Worm (Caenorhabditis elegans): ENCODE measurements around the gene mam-3.

The mam-3 gene

DNA sequence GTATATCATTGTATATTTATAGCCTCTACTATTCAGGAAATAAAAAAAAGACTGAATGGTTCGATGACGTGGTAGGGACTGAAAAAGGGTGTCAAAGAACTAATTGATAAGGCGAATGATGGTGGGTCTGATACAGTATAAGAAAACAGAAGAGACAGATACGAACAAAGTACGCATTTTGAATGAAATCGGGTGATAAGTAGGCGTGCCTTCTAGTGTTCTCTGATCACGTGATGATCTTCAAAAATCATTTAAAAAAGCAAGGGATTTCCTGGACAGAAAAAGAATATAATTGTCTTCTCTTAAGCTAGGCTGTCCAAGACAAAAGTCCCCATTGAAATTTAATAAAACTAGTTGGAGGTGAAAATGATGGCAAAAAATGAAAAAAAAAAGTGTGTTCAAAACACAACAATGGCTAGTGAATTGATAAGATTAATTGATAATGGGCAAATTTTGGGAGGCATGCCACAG, 51.9 kb downstream of the mam-3 start:
- TF ChIP-seq him-1 (tag; optimal IDR thresholded peaks at IDR 0.05) (no peak), W03F9.2 (tag; optimal IDR thresholded peaks at IDR 0.05) (peak; percentile 21)

DNA sequence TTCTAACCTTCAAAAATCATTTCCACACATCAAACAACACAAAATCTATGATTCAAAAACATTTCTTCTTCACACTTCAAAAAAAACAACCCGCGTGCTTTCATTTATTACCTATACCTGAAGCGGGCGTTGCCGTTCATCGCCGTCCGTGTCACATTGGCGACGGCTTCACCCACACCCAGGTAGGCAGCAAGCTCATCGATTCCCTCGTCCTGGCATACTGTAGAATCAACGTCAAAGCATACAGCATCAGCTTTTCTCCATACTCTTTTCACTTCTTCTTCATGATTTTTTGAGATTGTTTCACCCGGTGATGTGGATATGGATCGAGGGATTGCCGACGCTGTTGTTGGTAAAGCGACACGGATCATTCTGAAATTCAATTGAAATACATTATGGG, 52.9 kb downstream of the mam-3 start:
- TF ChIP-seq dao-5 (tag; optimal IDR thresholded peaks at IDR 0.05) (no peak), W03F9.2 (tag; optimal IDR thresholded peaks at IDR 0.05) (no peak), him-1 (tag; optimal IDR thresholded peaks at IDR 0.05) (no peak)

DNA sequence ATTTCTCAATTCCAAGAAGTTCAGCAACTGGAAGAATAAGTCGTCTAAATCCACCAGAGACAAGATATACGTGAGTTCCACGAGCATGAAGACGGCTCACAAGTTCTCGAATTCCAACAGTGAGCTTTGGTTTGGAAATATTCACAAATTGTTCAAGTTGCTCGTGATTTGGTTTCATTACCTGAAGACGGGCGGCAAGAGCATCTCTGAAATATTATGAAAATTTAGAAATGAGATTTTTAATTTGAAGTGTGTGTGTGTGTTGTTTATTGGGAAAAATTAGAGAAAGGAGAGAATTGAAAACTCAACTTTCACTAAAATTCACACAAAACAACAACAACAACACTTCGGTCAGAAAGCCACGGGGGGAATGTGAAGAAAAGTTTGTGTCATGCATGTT, 54.4 kb downstream of the mam-3 start:
- TF ChIP-seq W03F9.2 (tag; optimal IDR thresholded peaks at IDR 0.05), result no peak
- TF ChIP-seq dao-5 (tag; optimal IDR thresholded peaks at IDR 0.05), result no peak
- TF ChIP-seq him-1 (tag; optimal IDR thresholded peaks at IDR 0.05), result no peak

DNA sequence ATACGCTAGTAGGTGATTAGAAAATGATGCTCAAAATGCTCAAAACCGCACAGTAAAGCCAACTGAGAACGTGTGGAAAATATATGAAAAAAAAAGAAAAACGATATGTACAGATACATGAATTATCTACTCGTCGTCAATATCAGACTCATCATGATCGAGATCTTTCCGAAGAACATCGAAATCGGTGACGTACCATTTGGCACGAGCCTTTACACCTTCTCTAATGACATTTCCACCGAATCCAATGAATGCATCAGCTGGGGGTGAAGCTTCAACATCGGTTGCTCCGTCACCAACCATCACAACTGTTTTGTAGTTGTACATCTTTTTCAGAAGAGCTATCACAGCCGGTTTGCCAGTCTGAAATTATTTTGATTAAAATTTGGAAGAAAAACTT, 55.9 kb downstream of the mam-3 start:
- TF ChIP-seq W03F9.2 (tag; optimal IDR thresholded peaks at IDR 0.05), result no peak

DNA sequence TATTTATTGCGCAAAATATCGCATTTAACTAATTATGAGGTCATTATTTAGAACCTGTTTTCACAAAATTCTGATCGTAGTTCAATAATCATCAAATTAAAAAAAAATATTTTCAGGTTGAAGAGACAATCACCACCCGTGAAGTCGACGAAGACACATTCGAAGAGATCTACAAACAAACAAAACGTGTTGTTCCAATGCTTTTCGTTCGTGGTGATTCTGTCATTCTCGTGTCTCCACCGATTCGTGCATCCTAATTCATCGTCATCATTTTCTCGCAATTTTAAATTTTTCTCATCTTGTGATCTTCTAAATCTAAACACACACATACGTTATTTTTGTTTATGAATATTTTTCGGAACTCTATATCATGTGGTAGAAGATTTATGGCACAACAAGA, 56.4 kb downstream of the mam-3 start:
- TF ChIP-seq dao-5 (tag; optimal IDR thresholded peaks at IDR 0.05) (no peak), him-1 (tag; optimal IDR thresholded peaks at IDR 0.05) (peak; percentile 42)

DNA sequence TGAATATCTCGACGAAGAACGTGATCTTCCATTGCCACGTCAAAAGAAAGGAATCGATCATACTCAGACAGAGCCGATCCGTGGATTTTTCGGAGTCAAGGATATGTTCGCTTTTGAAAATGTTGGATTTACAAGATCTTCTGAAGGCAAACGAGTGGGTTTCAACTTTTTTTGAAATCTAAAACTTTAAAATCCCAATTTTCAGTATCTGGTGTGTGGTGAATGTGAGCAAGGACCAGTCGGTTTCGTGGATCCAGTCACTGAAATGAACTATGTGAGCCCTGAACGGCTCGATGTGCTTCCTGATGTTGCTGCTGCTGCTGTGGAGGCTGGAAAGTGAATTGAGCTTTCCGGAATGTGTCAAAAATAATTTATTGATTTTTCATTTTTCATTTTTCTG, 58.3 kb downstream of the mam-3 start, which contains the start of gene lsm-3:
Gene lsm-3 (plus strand): TSS at position 301 of the 400 bp plus-strand sequence.
- TF ChIP-seq him-1 (tag; optimal IDR thresholded peaks at IDR 0.05) (no peak), dao-5 (tag; optimal IDR thresholded peaks at IDR 0.05) (no peak), W03F9.2 (tag; optimal IDR thresholded peaks at IDR 0.05) (no peak)

DNA sequence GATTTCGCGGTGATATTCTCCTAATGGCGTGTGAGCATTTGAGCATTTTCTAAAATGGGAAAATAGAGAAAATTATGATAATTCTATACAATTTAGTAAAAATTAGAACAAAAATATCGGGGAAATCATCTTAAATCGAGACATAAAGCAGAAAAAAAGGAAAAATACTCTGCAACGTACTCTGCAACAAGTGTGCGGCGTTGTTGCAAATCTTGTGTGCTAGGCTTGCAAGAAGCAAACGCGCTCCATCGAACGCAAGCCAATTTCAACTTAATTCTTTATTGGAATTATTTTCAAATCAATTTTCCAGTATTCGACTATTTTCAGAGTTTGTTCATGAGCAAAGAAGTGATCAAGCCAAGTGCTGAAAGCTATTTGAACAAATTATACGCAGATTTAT, 59.1 kb downstream of the mam-3 start, which contains the start of the genes Y62E10A.20, Y62E10A.23 and mdt-9:
Gene Y62E10A.20 (minus strand): TSS at position 49 of the 400 bp plus-strand sequence.
Gene Y62E10A.23 (plus strand): TSS at position 282 of the 400 bp plus-strand sequence.
Gene mdt-9 (plus strand): TSS at position 338 of the 400 bp plus-strand sequence.
- TF ChIP-seq dao-5 (tag; optimal IDR thresholded peaks at IDR 0.05), result no peak
- TF ChIP-seq W03F9.2 (tag; optimal IDR thresholded peaks at IDR 0.05), result peak; percentile 85
- peak; percentile 22 for TF ChIP-seq him-1 (tag; optimal IDR thresholded peaks at IDR 0.05)

Measured in whole organism, L4/young adult.